Worm (Caenorhabditis elegans): ENCODE results near the gene R02F11.12.

ce11 chrV:4754123-4754522 lies 36.3 kb upstream of the R02F11.12 start, which contains the start of gene hil-4:
- TF ChIP-seq nhr-19 (GFP tag; conservative IDR thresholded peaks at IDR 0.05) (no peak), alr-1 (tag; optimal IDR thresholded peaks at IDR 0.05; ENCODE audit: borderline replicate concordance) (no peak), skn-1 (tag; optimal IDR thresholded peaks at IDR 0.05) (no peak), mab-9 (GFP tag; IDR thresholded peaks at IDR 0.05) (no peak), mep-1 (tag; optimal IDR thresholded peaks at IDR 0.05) (no peak), nhr-28 (tag; optimal IDR thresholded peaks at IDR 0.05) (no peak), nhr-237 (tag; optimal IDR thresholded peaks at IDR 0.05) (no peak), vab-15 (tag; optimal IDR thresholded peaks at IDR 0.05) (no peak), lin-13 (GFP tag; optimal IDR thresholded peaks at IDR 0.05) (no peak), pag-3 (tag; optimal IDR thresholded peaks at IDR 0.05; ENCODE audit: borderline replicate concordance, insufficient read depth) (no peak), unc-30 (tag; optimal IDR thresholded peaks at IDR 0.05) (no peak)

Data from whole organism, L1 larva.